Fruit fly (Drosophila melanogaster): Measurements from ENCODE around the gene ogre.

ogre gene

DNA sequence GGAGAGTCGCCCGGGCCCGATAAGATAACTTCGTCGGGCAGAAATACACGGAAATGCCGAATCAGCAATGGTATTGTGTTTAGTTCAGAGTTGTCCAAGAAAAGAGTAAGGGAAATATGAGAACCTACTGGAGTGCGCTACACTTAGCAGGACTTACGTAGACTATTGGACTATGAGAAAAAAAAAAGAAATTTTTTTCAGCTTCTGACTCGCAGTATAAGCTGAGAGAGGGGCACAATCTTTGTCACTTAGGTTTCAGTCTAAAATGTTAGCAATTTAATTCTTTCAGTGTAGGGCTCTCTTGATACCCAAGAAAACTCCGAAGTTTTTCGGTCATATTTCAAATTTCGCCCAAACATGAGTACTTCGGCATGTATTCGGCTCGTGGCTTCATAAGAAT, 2.6 kb upstream of the ogre start (continued):
- TF ChIP-seq stwl (tag; optimal IDR thresholded peaks at IDR 0.05) (no peak), nom (GFP tag; optimal IDR thresholded peaks at IDR 0.05) (no peak), Adf1 (GFP tag; IDR thresholded peaks at IDR 0.05) (peak; percentile 31; the same call in 1 of the 2 replicates), row (GFP tag; IDR thresholded peaks at IDR 0.05) (peak; percentile 92), CG6175 (GFP tag; IDR thresholded peaks at IDR 0.05) (peak; percentile 62; the same call in 2 of the 3 replicates), CHES-1-like (GFP tag; optimal IDR thresholded peaks at IDR 0.05) (peak; percentile 70), odd (GFP tag; optimal IDR thresholded peaks at IDR 0.05) (peak; percentile 32), Drgx (GFP tag; IDR thresholded peaks at IDR 0.05) (no peak), ATbp (GFP tag; optimal IDR thresholded peaks at IDR 0.05) (peak; percentile 66), Neu2 (GFP tag; optimal IDR thresholded peaks at IDR 0.05; ENCODE audit: borderline replicate concordance) (no peak), toy (GFP tag; IDR thresholded peaks at IDR 0.05) (no peak), Eip74EF (GFP tag; optimal IDR thresholded peaks at IDR 0.05) (peak in 1 of 2 experiments; percentile 24), CG9215 (GFP tag; IDR thresholded peaks at IDR 0.05) (peak; percentile 72), h (optimal IDR thresholded peaks at IDR 0.05) (no peak), CG2199 (GFP tag; IDR thresholded peaks at IDR 0.05) (peak; percentile 57; the same call in 1 of the 3 replicates), CG9437 (GFP tag; optimal IDR thresholded peaks at IDR 0.05) (no peak), CG8359 (GFP tag; optimal IDR thresholded peaks at IDR 0.05; ENCODE audit: borderline replicate concordance) (no peak), Hr51 (GFP tag; optimal IDR thresholded peaks at IDR 0.05) (peak; percentile 31 to 73), knrl (GFP tag; IDR thresholded peaks at IDR 0.05; ENCODE audit: partially characterized antibody) (no peak), CG11247 (GFP tag; IDR thresholded peaks at IDR 0.05) (peak; percentile 59), ab (GFP tag; optimal IDR thresholded peaks at IDR 0.05) (peak; percentile 26), Nf-YA (GFP tag; IDR thresholded peaks at IDR 0.05) (peak; percentile 74), NK7.1 (GFP tag; optimal IDR thresholded peaks at IDR 0.05) (peak; percentile 28), CG10209 (GFP tag; optimal IDR thresholded peaks at IDR 0.05) (peak; percentile 70), so (GFP tag; IDR thresholded peaks at IDR 0.05) (peak; percentile 77; the same call in 2 of the 3 replicates), onecut (GFP tag; IDR thresholded peaks at IDR 0.05) (peak; percentile 21; the same call in 1 of the 2 replicates), pum (GFP tag; optimal IDR thresholded peaks at IDR 0.05) (peak; percentile 59)

DNA sequence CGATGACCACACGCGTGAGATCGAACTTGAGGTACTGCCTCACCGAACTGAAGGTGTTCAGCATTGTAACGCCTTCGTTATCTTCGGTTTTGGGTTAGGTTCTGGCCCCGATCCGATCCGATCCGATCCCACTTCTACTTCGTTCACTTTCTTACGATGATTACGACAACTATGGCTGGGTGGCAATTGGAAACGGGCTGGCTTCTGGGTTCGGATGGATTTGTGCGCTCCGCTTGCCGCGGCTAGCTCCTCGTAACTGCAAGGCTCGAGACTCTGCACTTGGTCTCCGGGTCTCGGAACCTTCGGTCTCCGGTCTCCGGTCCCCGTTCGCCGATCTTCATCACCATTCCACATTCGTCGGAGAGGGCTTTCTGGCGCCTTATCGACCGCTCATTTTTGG, 2.2 kb upstream of the ogre start, which contains the start of gene Inx7:
Gene Inx7, minus strand, starts transcription at position 263 of the 400 bp plus-strand sequence.
- TF ChIP-seq sug (tag; optimal IDR thresholded peaks at IDR 0.05) (peak; percentile 10), chinmo (GFP tag; IDR thresholded peaks at IDR 0.05; ENCODE audit: partially characterized antibody) (0 out of 4 replicates have a peak, but pooled peaks have one; percentile 29), Deaf1 (tag; optimal IDR thresholded peaks at IDR 0.05) (peak; percentile 92), CG10147 (GFP tag; optimal IDR thresholded peaks at IDR 0.05) (no peak)

DNA sequence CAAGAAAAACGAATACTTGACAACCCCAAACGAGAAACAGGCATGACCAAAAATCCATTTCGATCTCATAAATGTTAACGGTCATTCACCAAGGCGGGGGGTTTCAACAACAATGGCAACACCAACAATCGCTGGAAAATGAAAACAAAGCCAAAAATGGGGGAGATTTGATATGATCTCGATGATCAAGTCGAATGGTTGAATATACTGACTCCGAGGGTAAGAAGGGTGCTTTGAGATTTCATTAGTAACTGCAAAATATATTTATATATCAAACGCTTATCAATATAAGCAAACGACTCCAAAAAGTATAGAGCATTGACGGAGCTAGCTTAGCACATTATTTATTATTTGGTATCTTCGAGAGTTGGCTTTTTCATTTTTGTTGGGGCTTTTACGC, 1.0 kb downstream of the ogre start:
- TF ChIP-seq gem (tag; optimal IDR thresholded peaks at IDR 0.05) (peak; percentile 34), sob (GFP tag; IDR thresholded peaks at IDR 0.05) (no peak), bsh (GFP tag; optimal IDR thresholded peaks at IDR 0.05) (peak in 1 of 2 experiments; percentile 28), CG2202 (tag; optimal IDR thresholded peaks at IDR 0.05) (no peak), Camta (GFP tag; optimal IDR thresholded peaks at IDR 0.05) (no peak), CG8388 (GFP tag; optimal IDR thresholded peaks at IDR 0.05) (no peak), CG14014 (GFP tag; IDR thresholded peaks at IDR 0.05) (no peak), emc (GFP tag; optimal IDR thresholded peaks at IDR 0.05) (no peak), Deaf1 (tag; optimal IDR thresholded peaks at IDR 0.05) (no peak), cas (GFP tag; IDR thresholded peaks at IDR 0.05) (no peak), Sox102F (GFP tag; optimal IDR thresholded peaks at IDR 0.05) (peak; percentile 38), CG15011 (GFP tag; optimal IDR thresholded peaks at IDR 0.05) (no peak), PHDP (tag; optimal IDR thresholded peaks at IDR 0.05) (no peak), Dbx (GFP tag; IDR thresholded peaks at IDR 0.05) (no peak), pb (GFP tag; optimal IDR thresholded peaks at IDR 0.05) (no peak), lbe (GFP tag; optimal IDR thresholded peaks at IDR 0.05) (peak; percentile 20), sqz (GFP tag; optimal IDR thresholded peaks at IDR 0.05) (no peak), CG30403 (GFP tag; optimal IDR thresholded peaks at IDR 0.05) (no peak), cato (GFP tag; optimal IDR thresholded peaks at IDR 0.05; ENCODE audit: borderline replicate concordance) (no peak), CG8765 (GFP tag; IDR thresholded peaks at IDR 0.05) (no peak)

Measured in whole organism, embryonic.